Worm (Caenorhabditis elegans): ENCODE results near the gene cids-1.

DNA sequence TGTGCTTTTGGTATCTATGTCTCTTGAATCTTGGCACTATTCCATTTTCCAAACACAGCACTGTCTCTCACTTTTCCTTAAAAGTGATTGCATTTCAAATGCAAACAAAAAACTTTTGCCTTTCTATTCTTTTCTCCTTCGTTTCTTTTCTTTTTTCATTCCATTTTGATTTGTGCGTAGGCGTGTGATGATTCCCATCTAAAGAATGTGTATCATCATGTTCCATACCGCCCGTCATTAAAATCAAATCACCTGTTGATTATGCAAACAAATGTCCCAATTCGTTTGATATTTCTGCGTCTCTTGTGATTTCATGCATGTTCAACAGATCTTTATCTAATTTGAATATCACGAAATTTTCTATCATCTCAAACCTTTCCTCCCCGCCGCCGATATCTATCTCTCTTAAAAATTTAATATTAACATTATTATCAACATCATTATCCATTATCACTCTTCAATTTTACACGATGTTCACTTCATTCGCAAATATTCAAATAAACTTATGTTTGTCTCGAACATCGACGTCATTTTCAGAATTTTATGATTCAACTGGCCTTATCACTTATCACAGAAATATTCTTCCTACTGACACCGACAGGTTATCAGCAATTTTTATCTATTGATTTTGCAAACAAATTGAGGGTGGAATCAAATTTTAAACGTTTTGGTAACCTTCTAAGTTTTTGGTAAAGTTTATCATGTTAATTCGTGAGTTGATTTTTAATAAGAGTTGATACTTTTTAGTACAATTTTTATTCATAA, 47.2 kb downstream of the cids-1 start:
- TF ChIP-seq egl-43 (GFP tag; IDR thresholded peaks at IDR 0.05) = no peak
- no peak for TF ChIP-seq T26A8.4 (GFP tag; IDR thresholded peaks at IDR 0.05)
- TF ChIP-seq R02D3.7 (tag; optimal IDR thresholded peaks at IDR 0.05) = no peak
- TF ChIP-seq ama-1 (optimal IDR thresholded peaks at IDR 0.05) = no peak
- no peak for TF ChIP-seq F10B5.3 (tag; optimal IDR thresholded peaks at IDR 0.05)
- TF ChIP-seq unc-62 (GFP tag; optimal IDR thresholded peaks at IDR 0.05 in 1 of 2) = no peak
- TF ChIP-seq unc-62 (tag; optimal IDR thresholded peaks at IDR 0.05) = no peak
- TF ChIP-seq hlh-30 (tag; optimal IDR thresholded peaks at IDR 0.05; ENCODE audit: insufficient read depth) = peak; percentile 2
- peak; percentile 74 for TF ChIP-seq nhr-28 (tag; optimal IDR thresholded peaks at IDR 0.05)
- TF ChIP-seq ceh-32 (tag; optimal IDR thresholded peaks at IDR 0.05; ENCODE audit: poor library complexity) = no peak
